Worm (Caenorhabditis elegans) whole organism, L1 larva: ENCODE results near the gene B0334.13.

Source experiments
- egl-27 ChIP-seq, 2 experiments: fragments of 150-350 bp in 1 of 2; sonication (generic microtip); optimal IDR thresholded peaks; 3 replicates each; lab custom pipeline; 2017 to 2018; ENCODE audit warnings: missing biosample characterization in 2 of 2, missing genetic modification characterization in 2 of 2, missing genetic modification reagents in 2 of 2
- fkh-4 ChIP-seq: sonication (generic microtip); optimal IDR thresholded peaks from 2 replicates; lab custom pipeline; 2016; ENCODE audit warnings: missing compliant biosample characterization, missing genetic modification characterization, borderline replicate concordance
- lin-13 ChIP-seq: fragments of 150-350 bp; optimal IDR thresholded peaks from 2 replicates; lab custom pipeline; 2014; ENCODE audit warnings: missing biosample characterization, missing genetic modification reagents, missing genetic modification characterization
- lsy-2 ChIP-seq, 2 experiments: fragments of 150-350 bp; optimal IDR thresholded peaks; 2 replicates each; lab custom pipeline; 2014; ENCODE audit warnings: missing biosample characterization in 2 of 2, missing genetic modification characterization in 2 of 2
- mdl-1 ChIP-seq, 2 experiments: fragments of 150-350 bp; optimal IDR thresholded peaks; 2 replicates each; lab custom pipeline; 2014 to 2017; ENCODE audit warnings: missing biosample characterization in 2 of 2, missing genetic modification characterization in 2 of 2, inconsistent platforms in 1 of 2

ce11 chrII:11473525-11474181 lies 14.4 kb upstream of the B0334.13 start, which contains the start of the genes metl-1 and W02B12.11:
- TF ChIP-seq lin-13 (peak; percentile 67), egl-27 (tag; optimal IDR thresholded peaks at IDR 0.05; lab: Kevin White, UChicago) (no peak), fkh-4 (tag; lab: Kevin White, UChicago) (peak; percentile 46), lsy-2 (tag; optimal IDR thresholded peaks at IDR 0.05; lab: Kevin White, UChicago) (peak; percentile 90 to 94), mdl-1 (tag; optimal IDR thresholded peaks at IDR 0.05; lab: Kevin White, UChicago) (peak in 1 of 2 experiments; percentile 62)
